Worm (Caenorhabditis elegans): Measurements from ENCODE around the gene F55A11.4.

DNA sequence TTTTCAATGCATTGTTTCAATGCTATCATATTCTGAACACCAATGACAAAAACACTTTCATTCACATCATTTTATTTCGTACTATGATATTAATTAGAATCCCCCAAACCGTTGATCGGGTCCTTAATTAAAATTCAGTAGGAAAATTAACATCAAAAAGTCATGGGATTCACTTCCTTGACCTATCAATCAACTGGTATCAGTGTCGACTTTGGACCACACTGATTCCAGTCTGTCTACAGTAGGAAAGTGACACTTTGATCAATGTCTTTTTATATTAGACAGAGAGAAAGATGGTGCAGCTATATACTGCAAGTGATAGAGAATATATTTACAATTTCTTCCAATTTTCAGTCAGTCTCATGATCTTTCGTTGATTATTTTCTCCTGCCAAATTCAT is 26.1 kb downstream of the F55A11.4 start:
- TF ChIP-seq tab-1 (GFP tag; IDR thresholded peaks at IDR 0.05) (no peak), ztf-23 (GFP tag; IDR thresholded peaks at IDR 0.05) (no peak), flt-1 (GFP tag; IDR thresholded peaks at IDR 0.05) (no peak), ref-1 (GFP tag; conservative IDR thresholded peaks at IDR 0.05) (no peak), T22C8.4 (GFP tag; IDR thresholded peaks at IDR 0.05) (no peak), cog-1 (tag; optimal IDR thresholded peaks at IDR 0.05) (no peak), ztf-29 (GFP tag; IDR thresholded peaks at IDR 0.05) (no peak), klf-2 (GFP tag; conservative IDR thresholded peaks at IDR 0.05) (no peak), med-1 (GFP tag; optimal IDR thresholded peaks at IDR 0.05; ENCODE audit: insufficient read depth) (no peak)

Measured in whole organism, midembryonic.